Fruit fly (Drosophila melanogaster) whole organism, larva: ENCODE measurements around the gene wts.

ENCODE experiments used
- noc ChIP-seq: fragments of 200-800 bp; sonication (Bioruptor generic); optimal IDR thresholded peaks from 3 replicates; lab custom pipeline; 2019; ENCODE audit warnings: missing biosample characterization, mild to moderate bottlenecking, missing genetic modification characterization, moderate library complexity

The wts gene

DNA sequence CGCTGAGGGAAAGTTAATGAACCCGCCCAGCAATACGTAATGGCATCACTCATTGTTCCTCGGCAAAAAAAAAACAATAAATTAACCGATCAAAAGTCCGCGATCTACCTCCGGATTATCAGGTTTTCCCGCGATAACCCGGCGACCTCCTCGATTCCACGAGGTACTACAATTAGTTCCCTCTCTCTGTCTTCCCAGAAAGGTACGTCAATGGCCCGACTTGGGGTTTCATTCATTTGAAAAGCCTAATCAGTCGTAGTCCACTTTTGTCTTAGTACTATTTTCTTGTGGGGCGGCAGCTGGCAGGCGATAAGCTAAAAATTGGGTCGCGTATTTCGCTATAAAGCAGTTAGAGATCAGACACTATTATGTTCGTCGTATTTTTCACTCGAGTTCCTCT lies 27.2 kb downstream of the wts start:
- TF ChIP-seq noc (tag; lab: Kevin White, UChicago): peak; percentile 36

DNA sequence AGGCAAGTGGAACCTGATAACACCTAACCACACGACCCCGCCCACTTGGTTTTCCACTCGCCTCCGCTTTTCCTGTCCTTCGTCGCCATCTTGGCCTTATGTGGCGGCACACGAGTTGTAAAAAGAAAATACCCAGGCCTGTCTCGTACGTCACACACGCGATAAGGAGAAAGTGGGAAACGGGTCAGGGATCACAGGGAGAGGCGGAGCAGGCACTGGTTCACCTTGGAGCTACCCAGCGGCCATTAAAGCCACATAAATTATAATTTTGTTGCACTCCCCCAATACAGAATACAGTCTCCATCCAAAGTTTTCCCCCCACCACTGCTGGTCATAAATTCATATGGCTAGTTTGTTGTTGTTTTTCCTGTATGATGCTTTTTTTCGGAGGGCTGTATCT lies 30.5 kb downstream of the wts start:
- no peak for TF ChIP-seq noc (tag; lab: Kevin White, UChicago)

DNA sequence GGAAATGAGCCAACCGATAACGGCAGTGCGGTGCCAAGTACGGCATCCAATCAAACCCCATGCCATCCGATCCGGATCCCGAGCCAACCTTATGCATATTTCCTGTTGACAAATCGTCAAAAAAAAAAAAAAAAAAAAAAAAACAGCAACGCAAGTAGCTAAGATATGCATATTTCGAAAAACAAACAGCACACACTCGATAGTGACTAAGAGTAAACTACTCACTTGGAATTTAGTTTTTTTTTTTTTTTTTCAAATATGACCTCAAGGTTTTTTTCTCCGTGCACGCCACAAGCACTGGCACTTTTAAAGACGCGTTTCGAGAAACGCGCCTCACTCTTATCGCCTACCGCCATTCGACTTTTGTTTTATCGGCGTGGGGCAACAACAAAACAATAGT lies 31.2 kb downstream of the wts start:
- no peak for TF ChIP-seq noc (tag; lab: Kevin White, UChicago)

DNA sequence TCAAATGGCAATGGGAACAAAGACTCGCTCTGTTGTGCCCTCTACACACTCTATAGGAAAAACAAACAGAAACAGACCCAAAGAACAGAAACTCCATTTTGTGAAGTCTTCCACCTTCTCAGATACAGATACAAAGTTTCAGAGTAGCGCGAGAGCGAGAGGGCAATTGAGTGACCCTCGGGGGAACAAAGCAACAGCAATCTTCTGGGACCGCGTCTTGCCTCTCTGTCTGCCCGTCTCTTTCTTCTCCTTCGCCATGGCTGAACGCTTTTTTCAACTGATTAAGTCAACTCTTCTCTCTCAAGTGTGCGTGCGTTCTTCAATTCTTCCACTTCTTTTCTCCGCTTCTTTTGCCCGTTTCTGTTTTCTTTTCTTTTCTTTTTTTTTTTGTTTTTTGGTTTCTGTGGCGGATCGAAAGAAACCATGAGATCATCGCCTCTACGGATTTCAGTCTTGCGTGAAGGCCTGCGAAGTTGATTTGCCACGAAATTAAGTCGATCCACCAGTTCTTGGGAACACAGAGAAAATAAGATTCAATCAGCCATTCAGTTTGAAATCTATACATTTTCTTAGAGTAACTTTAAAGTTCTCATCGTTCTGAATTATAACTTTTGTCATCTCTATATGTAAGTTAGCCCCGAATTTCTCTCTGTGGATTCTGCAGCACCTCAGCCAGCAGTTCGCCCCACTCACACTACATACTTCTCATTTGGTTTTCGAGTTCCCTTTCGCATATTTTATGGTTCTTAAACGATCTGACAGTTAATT lies 33.5 kb downstream of the wts start:
- TF ChIP-seq noc (tag; lab: Kevin White, UChicago): no peak

DNA sequence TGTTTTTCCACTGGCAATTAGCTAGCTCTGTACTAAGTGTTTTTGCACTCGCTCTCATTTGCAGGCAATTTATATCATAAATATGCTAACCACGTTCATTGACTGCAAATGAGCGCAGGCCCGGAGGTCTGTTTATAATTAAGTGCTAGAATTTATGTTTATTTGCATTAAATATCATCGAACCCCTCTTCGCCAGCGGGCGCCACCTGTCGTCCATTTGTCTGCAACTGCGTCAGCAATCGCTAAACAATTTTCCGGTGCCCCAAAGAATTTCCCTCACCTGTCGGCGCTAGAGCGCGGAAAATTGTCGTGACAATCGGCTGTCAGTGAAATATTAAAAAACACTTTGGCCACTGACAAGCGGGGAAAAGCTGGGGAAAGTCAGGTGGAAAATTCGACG lies 35.7 kb downstream of the wts start:
- no peak for TF ChIP-seq noc (tag; lab: Kevin White, UChicago)

DNA sequence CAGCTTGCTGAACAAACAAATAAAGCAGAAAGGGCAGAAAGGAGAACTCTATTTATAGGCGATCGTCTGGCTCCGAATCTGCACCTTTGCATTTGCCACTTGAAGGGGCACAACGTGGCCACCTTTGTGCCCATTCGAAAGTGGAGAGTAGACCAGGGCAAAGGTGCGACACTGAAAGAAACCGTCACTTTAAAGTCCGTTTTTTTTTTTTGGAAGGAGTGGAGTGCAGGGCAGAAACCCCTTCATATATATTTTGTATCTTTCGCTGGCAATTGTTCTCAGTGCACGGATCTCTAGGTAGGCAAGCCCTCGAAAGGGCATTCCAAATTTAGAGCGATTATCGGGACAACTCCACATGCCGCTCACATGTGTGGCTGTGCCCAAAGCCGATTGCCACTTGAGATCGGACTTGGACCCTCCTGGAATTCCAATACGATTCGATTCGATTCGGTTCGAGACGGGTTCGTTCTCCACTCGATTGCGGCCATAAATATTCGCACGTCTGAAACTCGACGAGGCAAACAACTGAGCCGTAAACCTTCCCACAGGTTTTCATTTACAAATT lies 36.3 kb downstream of the wts start:
- no peak for TF ChIP-seq noc (tag; lab: Kevin White, UChicago)

DNA sequence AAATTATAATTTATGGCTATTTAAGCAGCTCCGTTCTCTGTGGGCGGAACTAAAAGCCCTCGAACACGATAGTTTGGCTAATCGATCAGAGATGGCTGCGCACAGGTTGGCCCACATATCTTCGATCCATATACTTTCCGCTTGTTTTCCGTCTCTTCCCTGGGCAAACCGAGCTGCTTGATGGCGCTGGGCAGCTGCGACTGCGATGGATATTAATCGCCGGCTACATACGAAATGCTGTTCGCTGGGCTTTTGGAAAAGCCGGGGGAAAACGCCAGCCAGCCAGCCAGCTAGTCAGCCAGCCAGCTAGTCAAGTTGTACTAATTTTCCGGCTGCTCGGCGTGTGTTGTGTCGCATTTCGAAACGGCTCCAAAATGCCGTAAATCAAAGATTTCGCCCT lies 38.9 kb downstream of the wts start:
- no peak for TF ChIP-seq noc (tag; lab: Kevin White, UChicago)

DNA sequence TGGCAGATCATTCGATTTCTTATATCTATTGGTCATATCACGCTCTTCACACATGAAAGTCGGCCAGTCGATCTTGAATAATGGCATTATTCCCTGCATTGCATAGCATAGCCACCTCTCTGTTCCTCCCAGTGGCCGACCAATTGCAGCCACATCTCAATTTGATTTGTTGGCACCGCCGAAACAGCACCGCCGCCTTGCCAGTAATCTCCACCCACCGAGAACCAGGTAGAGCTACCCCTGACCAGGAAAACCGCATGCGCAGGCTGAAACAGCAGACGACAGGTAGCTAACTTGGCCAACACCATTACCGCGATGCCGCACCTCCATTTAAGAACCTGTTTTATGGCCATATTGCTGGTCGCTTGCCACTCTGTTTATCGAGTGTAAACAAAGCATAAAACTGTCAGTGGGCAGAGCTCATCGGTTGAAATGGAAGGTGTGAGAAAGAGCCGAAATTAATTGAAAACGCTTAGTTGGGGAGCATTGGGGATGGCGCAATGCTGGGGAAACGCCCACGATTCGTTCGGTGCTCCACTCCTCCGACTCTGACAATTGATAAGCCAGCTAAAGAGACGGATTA lies 39.4 kb downstream of the wts start:
- no peak for TF ChIP-seq noc (tag; lab: Kevin White, UChicago)

DNA sequence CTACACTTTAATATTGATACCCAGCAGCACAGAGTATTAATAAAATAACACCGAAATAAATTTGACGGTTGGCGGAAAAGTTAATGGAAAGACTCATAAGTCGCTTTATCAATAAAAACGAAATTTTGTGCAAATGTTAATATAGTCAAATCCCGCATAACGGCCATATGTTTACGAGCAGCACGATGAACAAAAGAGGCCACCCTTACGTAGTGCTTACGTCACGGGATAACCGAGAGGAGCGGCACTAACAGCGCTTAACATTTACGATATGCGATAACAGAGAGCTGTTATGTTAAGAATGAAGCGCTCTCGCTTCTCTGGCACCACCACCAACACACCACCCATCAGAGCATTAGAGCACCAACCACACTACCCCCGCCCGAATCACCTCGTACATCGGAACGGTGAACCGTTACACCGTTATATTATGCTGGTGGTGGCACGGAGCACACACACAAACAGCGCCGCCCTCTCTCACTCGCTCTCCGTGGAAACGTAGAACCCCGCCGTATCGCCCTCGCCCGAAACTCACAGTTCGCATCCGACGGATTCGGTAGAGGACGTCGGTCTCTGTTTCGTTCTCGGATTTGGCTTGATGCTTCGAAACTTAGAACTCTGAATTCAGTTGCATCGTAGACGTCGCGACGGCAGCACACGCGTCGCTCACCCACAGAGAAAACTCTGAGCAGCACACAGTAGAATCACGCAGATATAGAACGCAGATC lies 40.9 kb downstream of the wts start, which contains the start of gene zfh1:
Gene zfh1 (plus strand): TSS at position 621 of the 728 bp plus-strand sequence.
- TF ChIP-seq noc (tag; lab: Kevin White, UChicago): no peak

DNA sequence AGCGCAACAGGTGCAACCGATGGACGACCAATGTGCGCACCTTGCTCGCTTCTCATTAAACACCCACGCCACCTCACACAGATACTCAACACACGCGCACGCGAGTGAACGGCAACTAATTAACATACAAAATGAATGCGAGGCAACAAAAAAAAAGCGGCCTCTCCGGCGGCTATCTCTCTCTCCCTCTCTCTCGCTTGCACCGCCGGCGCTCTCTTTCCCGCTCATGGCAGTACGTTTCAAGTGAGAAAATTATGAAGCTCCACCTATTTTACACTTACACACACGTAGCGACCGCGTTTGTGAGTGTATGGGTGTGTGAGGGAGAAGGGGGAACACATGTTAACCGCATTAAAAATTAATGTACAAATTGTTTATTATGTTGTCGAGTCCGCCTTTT lies 42.3 kb downstream of the wts start:
- no peak for TF ChIP-seq noc (tag; lab: Kevin White, UChicago)

DNA sequence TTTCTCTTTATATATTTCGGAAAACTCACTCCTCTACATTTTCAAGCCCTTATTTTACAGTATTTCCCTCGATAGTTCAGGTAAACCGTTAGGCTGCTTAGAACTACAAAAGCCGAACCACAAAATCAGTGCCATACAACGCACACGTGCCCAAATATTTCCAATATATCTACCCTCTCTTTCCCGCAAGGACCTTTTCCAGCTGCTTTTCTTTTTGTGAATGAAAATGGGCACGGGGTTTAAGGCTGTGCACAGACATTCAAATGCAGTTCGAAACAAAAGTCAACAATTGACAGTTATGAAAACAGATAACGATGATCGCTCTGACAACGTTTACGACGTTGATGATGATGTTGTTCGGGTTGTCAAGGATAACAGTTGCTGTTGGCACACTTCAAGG lies 44.2 kb downstream of the wts start:
- TF ChIP-seq noc (tag; lab: Kevin White, UChicago): no peak

DNA sequence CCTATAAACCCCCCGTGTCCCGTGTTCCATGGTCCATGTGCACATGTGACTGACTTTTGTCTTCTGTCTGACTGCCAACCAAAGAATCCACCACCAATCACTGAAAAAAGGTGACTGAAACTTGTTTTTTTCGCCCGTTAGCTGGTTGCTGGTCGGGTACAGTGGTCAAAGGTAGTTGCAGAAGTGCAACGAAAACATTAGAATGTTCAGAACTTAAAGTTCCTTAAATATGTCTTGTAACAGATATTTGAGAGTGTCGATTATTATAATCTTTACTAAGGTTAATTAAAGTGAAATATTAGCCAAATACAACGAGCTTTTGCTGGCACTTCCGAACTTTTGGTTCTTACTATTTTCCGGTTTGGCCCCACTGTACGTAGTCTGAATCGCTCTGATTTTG lies 45.3 kb downstream of the wts start:
- no peak for TF ChIP-seq noc (tag; lab: Kevin White, UChicago)

DNA sequence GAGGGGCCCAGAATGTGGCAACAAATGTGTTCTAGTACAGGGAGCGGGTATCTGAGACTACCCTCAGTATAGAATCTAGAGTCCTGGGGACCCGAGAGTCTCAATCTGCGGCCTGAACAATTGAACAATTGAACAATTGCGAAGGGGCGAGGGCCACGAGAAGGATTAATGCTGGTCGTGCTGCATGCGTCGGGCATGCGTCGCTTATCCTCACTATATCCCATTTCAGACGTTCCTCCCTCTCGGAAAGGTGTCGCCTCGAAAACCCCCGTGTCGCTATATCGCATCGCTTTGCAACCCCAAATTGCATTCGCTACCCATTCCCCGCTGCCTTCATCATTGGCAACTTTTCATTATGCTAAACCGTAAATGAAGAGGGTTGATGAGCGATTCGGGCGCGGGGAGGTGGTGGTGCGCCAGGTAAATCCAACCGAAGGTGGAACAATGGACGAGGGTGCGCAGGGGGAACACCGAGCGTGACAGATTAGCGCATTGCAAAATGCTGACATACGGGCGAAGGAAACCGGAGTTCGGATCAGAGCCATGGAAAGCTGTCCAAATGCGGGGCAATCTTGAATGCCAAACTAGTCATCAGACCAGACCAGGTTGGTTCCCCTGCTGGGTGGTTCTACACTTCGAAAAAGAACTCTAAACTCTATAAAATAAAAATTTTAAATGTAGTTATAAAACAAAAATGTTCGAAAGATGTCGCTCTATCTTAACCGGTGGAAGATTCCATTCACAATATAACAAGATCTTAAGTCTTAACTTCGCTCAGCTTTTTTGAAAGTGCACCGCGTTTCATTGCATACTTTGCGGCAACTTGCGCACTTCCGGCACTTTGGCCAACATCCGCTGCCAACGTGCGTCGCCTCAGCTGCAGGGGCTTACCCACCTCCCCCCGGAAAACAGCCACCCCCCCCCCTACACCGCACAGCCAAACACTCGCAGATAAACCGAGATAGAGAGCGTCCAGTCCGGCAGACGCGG lies 47.4 kb downstream of the wts start:
- TF ChIP-seq noc (tag; lab: Kevin White, UChicago): no peak

DNA sequence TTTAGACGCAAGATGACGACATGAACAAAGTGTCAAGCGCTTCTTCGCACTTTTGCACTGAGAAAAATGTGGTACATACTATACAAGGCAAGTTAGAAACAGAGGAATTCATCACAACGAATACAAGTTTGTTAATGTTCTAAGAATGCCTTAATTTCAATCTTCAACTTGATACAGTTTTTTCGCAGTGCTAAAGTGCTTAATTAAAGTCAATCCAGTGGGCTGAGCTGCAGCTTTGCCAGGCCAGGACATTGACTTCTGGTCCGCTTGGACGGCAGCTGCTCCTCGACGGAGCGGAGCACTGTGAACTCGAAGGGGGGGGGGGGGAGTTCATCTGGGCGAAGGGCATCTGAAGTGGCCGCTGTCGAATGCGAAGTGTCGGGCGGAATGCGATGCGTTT lies 50.2 kb downstream of the wts start:
- no peak for TF ChIP-seq noc (tag; lab: Kevin White, UChicago)
